Worm (Caenorhabditis elegans) whole organism, L4/young adult: ENCODE results near the gene ZC84.6.

ENCODE experiments used
- W03F9.2 ChIP-seq: fragments of 150-350 bp; optimal IDR thresholded peaks from 2 replicates; lab custom pipeline; 2014; ENCODE audit warnings: missing biosample characterization, missing genetic modification characterization
- him-1 ChIP-seq: sonication (generic microtip); optimal IDR thresholded peaks from 2 replicates; lab custom pipeline; 2016; ENCODE audit warnings: missing genotype, missing genetic modification reagents, missing genetic modification characterization, missing compliant biosample characterization

DNA sequence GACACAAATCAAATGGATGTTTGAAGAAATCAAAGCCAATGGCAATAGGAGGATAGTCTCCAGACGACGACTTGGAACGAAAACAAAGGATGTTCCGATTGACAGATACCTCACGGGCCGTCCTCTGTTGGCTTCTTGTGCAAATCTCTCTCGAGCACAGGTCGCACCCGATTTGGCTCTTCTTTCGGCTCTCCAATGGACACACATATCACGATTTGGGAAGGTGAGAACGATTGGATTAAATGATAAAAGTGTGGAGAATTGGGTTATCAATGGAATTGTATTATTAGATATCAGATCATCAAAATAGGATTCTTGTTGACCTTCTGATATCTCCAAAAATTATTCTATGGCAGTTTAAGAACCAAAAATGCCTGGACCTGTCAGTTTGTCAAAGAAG lies 6.7 kb upstream of the ZC84.6 start, which contains the start of gene ZC84.1:
- no peak for TF ChIP-seq W03F9.2 (tag; lab: Kevin White, UChicago)
- no peak for TF ChIP-seq him-1 (tag; lab: Kevin White, UChicago)
